Worm (Caenorhabditis elegans): ENCODE measurements around the gene acs-14.

DNA sequence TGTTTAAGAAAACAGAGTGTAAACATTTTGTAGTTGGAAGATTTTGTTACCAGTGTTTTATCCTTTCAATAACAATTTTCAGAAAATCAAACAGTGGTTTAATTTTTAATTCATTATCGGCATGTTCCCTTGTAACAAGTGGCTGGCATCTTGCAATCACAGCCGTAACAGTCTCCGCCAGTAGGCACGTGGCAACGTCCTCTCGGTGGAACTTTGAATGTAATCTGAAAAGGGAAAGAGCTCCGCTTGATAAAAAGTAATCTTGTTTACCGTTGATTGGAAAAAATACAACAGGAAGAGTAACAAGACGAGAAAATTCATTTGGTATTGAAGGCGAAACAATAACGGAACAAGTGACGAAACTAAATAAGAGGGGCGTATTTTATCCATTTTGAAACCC, 18.5 kb upstream of the acs-14 start, which contains the start of gene K06A4.10:
- TF ChIP-seq klf-2 (GFP tag; conservative IDR thresholded peaks at IDR 0.05) = no peak
- no peak for TF ChIP-seq med-1 (GFP tag; optimal IDR thresholded peaks at IDR 0.05; ENCODE audit: insufficient read depth)
- no peak for TF ChIP-seq flt-1 (GFP tag; IDR thresholded peaks at IDR 0.05)
- no peak for TF ChIP-seq cog-1 (tag; optimal IDR thresholded peaks at IDR 0.05)
- TF ChIP-seq T22C8.4 (GFP tag; IDR thresholded peaks at IDR 0.05) = no peak
- TF ChIP-seq ztf-29 (GFP tag; IDR thresholded peaks at IDR 0.05) = no peak
- no peak for TF ChIP-seq ztf-23 (GFP tag; IDR thresholded peaks at IDR 0.05)
- no peak for TF ChIP-seq ref-1 (GFP tag; conservative IDR thresholded peaks at IDR 0.05)

Data from whole organism, midembryonic.